Worm (Caenorhabditis elegans): ENCODE measurements around the gene Y38E10A.14.

DNA sequence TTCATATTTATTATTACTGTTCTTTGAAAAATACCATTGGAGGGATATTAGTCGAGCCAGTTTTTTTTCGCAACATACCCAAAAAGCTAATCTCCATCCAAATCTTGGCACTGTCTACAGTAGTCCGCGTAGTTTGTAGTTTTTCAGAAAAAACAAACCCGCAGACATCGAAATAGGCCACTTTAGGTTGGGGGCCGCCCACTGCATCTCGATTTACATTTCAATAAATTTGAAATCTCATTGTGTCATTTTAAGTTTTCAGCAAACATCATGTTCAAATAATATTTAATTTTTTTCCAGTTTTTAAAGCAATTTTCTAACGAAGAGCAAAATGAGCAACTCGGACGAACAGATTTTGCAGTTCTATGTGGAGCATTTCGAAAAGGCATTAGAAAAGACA is 16.0 kb upstream of the Y38E10A.14 start, which contains the start of gene nhr-235:
- TF ChIP-seq unc-62 (GFP tag; optimal IDR thresholded peaks at IDR 0.05), result no peak
- TF ChIP-seq akir-1 (GFP tag; optimal IDR thresholded peaks at IDR 0.05), result no peak
- no peak for TF ChIP-seq hlh-12 (tag; optimal IDR thresholded peaks at IDR 0.05)
- no peak for TF ChIP-seq T07F8.4 (tag; optimal IDR thresholded peaks at IDR 0.05)
- TF ChIP-seq B0336.3 (GFP tag; IDR thresholded peaks at IDR 0.05), result no peak
- TF ChIP-seq lsy-27 (tag; optimal IDR thresholded peaks at IDR 0.05; ENCODE audit: borderline replicate concordance, insufficient read depth), result no peak
- TF ChIP-seq unc-130 (GFP tag; optimal IDR thresholded peaks at IDR 0.05), result no peak
- no peak for TF ChIP-seq chd-7 (tag; optimal IDR thresholded peaks at IDR 0.05)
- no peak for TF ChIP-seq nhr-90 (tag; optimal IDR thresholded peaks at IDR 0.05)
- no peak for TF ChIP-seq Y95B8A.8 (GFP tag; IDR thresholded peaks at IDR 0.05)
- no peak for TF ChIP-seq pha-4 (tag; optimal IDR thresholded peaks at IDR 0.05)
- no peak for TF ChIP-seq fkh-3 (tag; optimal IDR thresholded peaks at IDR 0.05)
- no peak for TF ChIP-seq Y56A3A.18 (GFP tag; IDR thresholded peaks at IDR 0.05)

Measured in whole organism, young adult.